Worm (Caenorhabditis elegans): Measurements from ENCODE around the gene F12E12.6.

Gene F12E12.6

ce11 chrII:3690646-3691045 is 46.1 kb downstream of the F12E12.6 start, which contains the start of gene srx-101:
Gene srx-101, minus strand, starts transcription at chrII:3690746.
- TF ChIP-seq ZK546.5 (tag; optimal IDR thresholded peaks at IDR 0.05): no peak
- TF ChIP-seq skn-1 (tag; optimal IDR thresholded peaks at IDR 0.05): no peak
- no peak for TF ChIP-seq nhr-10 (tag; optimal IDR thresholded peaks at IDR 0.05)
- no peak for TF ChIP-seq lin-39 (tag; optimal IDR thresholded peaks at IDR 0.05)
- no peak for TF ChIP-seq elt-3 (tag; optimal IDR thresholded peaks at IDR 0.05)
- no peak for TF ChIP-seq gmeb-1 (tag; optimal IDR thresholded peaks at IDR 0.05)
- no peak for TF ChIP-seq unc-62 (GFP tag; optimal IDR thresholded peaks at IDR 0.05)
- TF ChIP-seq alr-1 (tag; optimal IDR thresholded peaks at IDR 0.05): no peak
- no peak for TF ChIP-seq sma-3 (GFP tag; optimal IDR thresholded peaks at IDR 0.05)
- TF ChIP-seq nhr-23 (tag; optimal IDR thresholded peaks at IDR 0.05): no peak
- no peak for TF ChIP-seq nhr-77 (tag; optimal IDR thresholded peaks at IDR 0.05)
- no peak for TF ChIP-seq mdl-1 (tag; optimal IDR thresholded peaks at IDR 0.05)
- no peak for TF ChIP-seq nhr-11 (tag; optimal IDR thresholded peaks at IDR 0.05)
- no peak for TF ChIP-seq nhr-25 (tag; optimal IDR thresholded peaks at IDR 0.05)
- TF ChIP-seq ama-1 (optimal IDR thresholded peaks at IDR 0.05): no peak

- TF ChIP-seq nhr-77 (tag; optimal IDR thresholded peaks at IDR 0.05) (no peak), elt-3 (tag; optimal IDR thresholded peaks at IDR 0.05) (no peak), nhr-12 (tag; optimal IDR thresholded peaks at IDR 0.05) (no peak), nhr-237 (tag; optimal IDR thresholded peaks at IDR 0.05) (no peak)
Measured at ce11 chrII:3688333-3688732, 48.4 kb downstream of the F12E12.6 start, which contains the start of gene ifas-1. Gene ifas-1, minus strand, starts transcription at chrII:3688719.

All from whole organism, L2 larva.